Worm (Caenorhabditis elegans) whole organism, mixed stage, embryonic: ENCODE results near the gene cfap-36.

Source experiments
- M03D4.4 ChIP-seq: sonication (generic microtip); optimal IDR thresholded peaks from 2 replicates; lab custom pipeline; 2017; ENCODE audit warnings: mild to moderate bottlenecking, missing genetic modification characterization, missing compliant biosample characterization
- blmp-1 ChIP-seq: fragments of 150-350 bp; optimal IDR thresholded peaks from 2 replicates; lab custom pipeline; 2014; ENCODE audit warnings: missing biosample characterization, missing genetic modification characterization
- ceh-39 ChIP-seq: fragments of 150-350 bp; optimal IDR thresholded peaks from 2 replicates; lab custom pipeline; 2014; ENCODE audit warnings: missing biosample characterization, missing genetic modification characterization
- ceh-43 ChIP-seq: fragments of 200-800 bp; sonication (Bioruptor generic); optimal IDR thresholded peaks from 2 replicates; lab custom pipeline; 2018; ENCODE audit warnings: mild to moderate bottlenecking, missing genetic modification characterization, moderate library complexity, missing compliant biosample characterization
- ceh-83 ChIP-seq: fragments of 200-800 bp; sonication (Bioruptor generic); optimal IDR thresholded peaks from 2 replicates; lab custom pipeline; 2018; ENCODE audit warnings: mild to moderate bottlenecking, missing genetic modification characterization, missing compliant biosample characterization
- ces-1 ChIP-seq: fragments of 150-350 bp; optimal IDR thresholded peaks from 2 replicates; lab custom pipeline; 2014; ENCODE audit warnings: missing biosample characterization, missing genetic modification reagents, missing genetic modification characterization
- cnd-1 ChIP-seq: fragments of 200-800 bp; sonication (Bioruptor generic); optimal IDR thresholded peaks from 2 replicates; lab custom pipeline; 2018; ENCODE audit warnings: mild to moderate bottlenecking, missing genetic modification characterization, missing compliant biosample characterization
- drap-1 ChIP-seq: fragments of 200-800 bp; sonication (Bioruptor generic); optimal IDR thresholded peaks from 3 replicates; lab custom pipeline; 2018; ENCODE audit warnings: mild to moderate bottlenecking, missing genetic modification characterization, missing compliant biosample characterization
- elt-1 ChIP-seq: sonication (generic microtip); optimal IDR thresholded peaks from 2 replicates; lab custom pipeline; 2017; ENCODE audit warnings: missing genetic modification characterization, mild to moderate bottlenecking, missing compliant biosample characterization, antibody characterized with exemption, moderate library complexity, borderline replicate concordance; ENCODE audit not compliant: insufficient read depth
- elt-3 ChIP-seq: fragments of 150-350 bp; optimal IDR thresholded peaks from 2 replicates; lab custom pipeline; 2014; ENCODE audit warnings: missing biosample characterization, missing genetic modification characterization
- ham-2 ChIP-seq: fragments of 200-800 bp; sonication (Bioruptor generic); optimal IDR thresholded peaks from 2 replicates; lab custom pipeline; 2018; ENCODE audit warnings: mild to moderate bottlenecking, missing genetic modification characterization, missing compliant biosample characterization
- lin-13 ChIP-seq: fragments of 150-350 bp; optimal IDR thresholded peaks from 2 replicates; lab custom pipeline; 2014; ENCODE audit warnings: missing biosample characterization, missing genetic modification characterization
- lin-32 ChIP-seq: fragments of 200-800 bp; sonication (Bioruptor generic); optimal IDR thresholded peaks from 2 replicates; lab custom pipeline; 2018; ENCODE audit warnings: mild to moderate bottlenecking, missing genetic modification characterization, missing compliant biosample characterization
- lsy-2 ChIP-seq: fragments of 150-350 bp; optimal IDR thresholded peaks from 2 replicates; lab custom pipeline; 2014; ENCODE audit warnings: missing biosample characterization, missing genetic modification characterization
- mab-5 ChIP-seq: fragments of 150-350 bp; optimal IDR thresholded peaks from 2 replicates; lab custom pipeline; 2014; ENCODE audit warnings: missing biosample characterization, missing genetic modification characterization
- mep-1 ChIP-seq: fragments of 150-350 bp; optimal IDR thresholded peaks from 2 replicates; lab custom pipeline; 2017; ENCODE audit warnings: missing biosample characterization, missing genetic modification reagents, missing genetic modification characterization, inconsistent platforms
- nhr-237 ChIP-seq: fragments of 150-350 bp; optimal IDR thresholded peaks from 2 replicates; lab custom pipeline; 2014; ENCODE audit warnings: missing biosample characterization, missing genetic modification characterization
- nhr-28 ChIP-seq: fragments of 150-350 bp; optimal IDR thresholded peaks from 2 replicates; lab custom pipeline; 2014; ENCODE audit warnings: missing biosample characterization, missing genetic modification characterization
- nhr-76 ChIP-seq: sonication (generic microtip); optimal IDR thresholded peaks from 2 replicates; lab custom pipeline; 2017; ENCODE audit warnings: missing biosample characterization, missing genetic modification characterization
- pha-4 ChIP-seq: fragments of 150-350 bp; optimal IDR thresholded peaks from 2 replicates; lab custom pipeline; 2018; ENCODE audit warnings: missing biosample characterization, missing genetic modification reagents, missing genetic modification characterization
- sem-2 ChIP-seq: fragments of 200-800 bp; sonication (Bioruptor generic); optimal IDR thresholded peaks from 2 replicates; lab custom pipeline; 2018; ENCODE audit warnings: mild to moderate bottlenecking, missing genetic modification characterization, missing compliant biosample characterization
- snpc-4 ChIP-seq: fragments of 150-350 bp; optimal IDR thresholded peaks from 2 replicates; lab custom pipeline; 2014; ENCODE audit warnings: missing biosample characterization, missing genetic modification characterization
- sptf-1 ChIP-seq: sonication (generic microtip); optimal IDR thresholded peaks from 2 replicates; lab custom pipeline; 2017; ENCODE audit warnings: mild to moderate bottlenecking, missing genetic modification characterization, moderate library complexity, missing compliant biosample characterization
- tbx-8 ChIP-seq: fragments of 200-800 bp; sonication (Bioruptor generic); optimal IDR thresholded peaks from 2 replicates; lab custom pipeline; 2018; ENCODE audit warnings: mild to moderate bottlenecking, missing genetic modification characterization, moderate library complexity, missing compliant biosample characterization
- unc-120 ChIP-seq: sonication (generic microtip); optimal IDR thresholded peaks from 2 replicates; lab custom pipeline; 2017; ENCODE audit warnings: missing genetic modification characterization, missing compliant biosample characterization; ENCODE audit not compliant: poor library complexity, severe bottlenecking
- unc-39 ChIP-seq: fragments of 150-350 bp; optimal IDR thresholded peaks from 2 replicates; lab custom pipeline; 2014; ENCODE audit warnings: missing biosample characterization, missing genetic modification characterization
- unc-62 ChIP-seq: fragments of 150-350 bp; optimal IDR thresholded peaks from 2 replicates; lab custom pipeline; 2014; ENCODE audit warnings: missing biosample characterization, missing genetic modification reagents, missing genetic modification characterization
- zip-8 ChIP-seq: fragments of 150-350 bp; optimal IDR thresholded peaks from 2 replicates; lab custom pipeline; 2014; ENCODE audit warnings: missing biosample characterization, missing genetic modification characterization
- ztf-11 ChIP-seq: fragments of 150-350 bp; optimal IDR thresholded peaks from 2 replicates; lab custom pipeline; 2014; ENCODE audit warnings: missing biosample characterization, missing genetic modification characterization

cfap-36 gene

DNA sequence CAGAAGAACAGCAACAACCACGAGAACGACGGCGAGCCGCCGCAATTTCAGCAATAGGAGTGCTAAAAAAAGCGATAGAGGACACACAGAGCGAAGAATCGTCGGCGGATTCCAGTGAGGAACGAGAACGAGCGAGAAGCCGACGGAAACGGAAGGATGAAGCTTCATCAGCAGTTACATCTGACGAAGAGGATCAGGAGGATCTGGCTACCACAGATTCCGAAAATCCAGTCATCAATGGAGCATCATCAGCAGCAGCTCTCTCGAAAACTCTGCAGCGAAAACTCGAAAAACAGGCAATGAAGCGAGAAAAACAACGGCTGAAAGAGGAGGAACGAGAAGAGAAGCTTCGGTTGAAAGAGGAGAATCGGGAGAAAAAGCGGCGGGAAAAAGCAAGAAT lies 17.4 kb upstream of the cfap-36 start:
- no peak for TF ChIP-seq drap-1 (GFP tag; lab: Kevin White, UChicago)
- TF ChIP-seq mep-1 (tag; lab: Kevin White, UChicago) = no peak
- peak; percentile 38 for TF ChIP-seq ceh-83 (GFP tag; lab: Kevin White, UChicago)
- TF ChIP-seq blmp-1 = no peak
- TF ChIP-seq zip-8 (tag; lab: Kevin White, UChicago) = no peak
- TF ChIP-seq unc-39 (tag; lab: Kevin White, UChicago) = no peak
- TF ChIP-seq elt-3 (tag; lab: Kevin White, UChicago) = no peak
- no peak for TF ChIP-seq ceh-43 (GFP tag; lab: Kevin White, UChicago)

- peak; percentile 2 for TF ChIP-seq ham-2 (GFP tag; lab: Kevin White, UChicago)
- TF ChIP-seq cnd-1 (tag; lab: Kevin White, UChicago) = no peak
- TF ChIP-seq unc-120 (tag; lab: Kevin White, UChicago) = no peak
- no peak for TF ChIP-seq sptf-1 (tag; lab: Kevin White, UChicago)
- no peak for TF ChIP-seq lin-32 (GFP tag; lab: Kevin White, UChicago)
- TF ChIP-seq mep-1 (tag; lab: Kevin White, UChicago) = peak; percentile 50
- no peak for TF ChIP-seq nhr-237 (tag; lab: Kevin White, UChicago)
- TF ChIP-seq drap-1 (GFP tag; lab: Kevin White, UChicago) = no peak
- no peak for TF ChIP-seq sem-2 (GFP tag; lab: Kevin White, UChicago)
- no peak for TF ChIP-seq ceh-39 (tag; lab: Kevin White, UChicago)
- no peak for TF ChIP-seq tbx-8 (GFP tag; lab: Kevin White, UChicago)
- TF ChIP-seq unc-62 (GFP tag; lab: Kevin White, UChicago) = no peak
- peak; percentile 7 for TF ChIP-seq ces-1 (GFP tag; lab: Kevin White, UChicago)
- no peak for TF ChIP-seq elt-1 (tag; lab: Kevin White, UChicago)
- no peak for TF ChIP-seq nhr-76
- TF ChIP-seq M03D4.4 (tag; lab: Kevin White, UChicago) = no peak
- TF ChIP-seq unc-39 (tag; lab: Kevin White, UChicago) = no peak
- no peak for TF ChIP-seq nhr-28
- no peak for TF ChIP-seq ztf-11 (tag; lab: Kevin White, UChicago)
- peak; percentile 43 for TF ChIP-seq pha-4
- TF ChIP-seq mab-5 (tag; lab: Kevin White, UChicago) = no peak
Observed at ce11 chrV:185694-186217, 13.7 kb upstream of the cfap-36 start, which contains the start of gene arid-1. TSS of gene arid-1 (plus strand) at chrV:186167.

ce11 chrV:185124-185523 lies 13.1 kb upstream of the cfap-36 start:
- TF ChIP-seq lsy-2 (tag; lab: Kevin White, UChicago) (no peak), cnd-1 (tag; lab: Kevin White, UChicago) (no peak), lin-13 (tag; lab: Kevin White, UChicago) (no peak), unc-39 (tag; lab: Kevin White, UChicago) (no peak)
- TF ChIP-seq, all 35 proteins: peak for 0

ce11 chrV:176870-177467 lies 5.0 kb upstream of the cfap-36 start, which contains the start of gene cul-3:
TSS of gene cul-3 (plus strand) at chrV:177417.
- TF ChIP-seq tbx-8 (GFP tag; lab: Kevin White, UChicago) (no peak), zip-8 (tag; lab: Kevin White, UChicago) (no peak), mep-1 (tag; lab: Kevin White, UChicago) (peak; percentile 32), blmp-1 (no peak), lsy-2 (tag; lab: Kevin White, UChicago) (peak; percentile 14), sptf-1 (tag; lab: Kevin White, UChicago) (peak; percentile 22), ces-1 (GFP tag; lab: Kevin White, UChicago) (peak; percentile 43), lin-13 (tag; lab: Kevin White, UChicago) (peak; percentile 78), snpc-4 (tag; lab: Kevin White, UChicago) (no peak), unc-62 (GFP tag; lab: Kevin White, UChicago) (no peak)
- TF ChIP-seq, all 35 proteins: peak for 5

ce11 chrV:174520-174919 lies 2.5 kb upstream of the cfap-36 start:
- no peak for TF ChIP-seq drap-1 (GFP tag; lab: Kevin White, UChicago)
- TF ChIP-seq, all 35 proteins: peak for 0
